Fruit fly (Drosophila melanogaster) whole organism, embryonic: ENCODE data around the gene CG9205.
A peak's percentile ranks its signal among the peaks of the same experiment; 100 is the strongest.

Experiments
- ATbp ChIP-seq: fragments of 200-800 bp; sonication (Bioruptor generic); optimal IDR thresholded peaks from 2 replicates; lab custom pipeline; 2017; ENCODE audit warnings: missing biosample characterization, mild to moderate bottlenecking, missing genetic modification characterization, missing genetic modification reagents
- Blimp-1 ChIP-seq: fragments of 200-800 bp; sonication (Bioruptor generic); optimal IDR thresholded peaks from 3 replicates; lab custom pipeline; 2018; ENCODE audit warnings: missing biosample characterization, missing genetic modification characterization, mild to moderate bottlenecking, moderate library complexity, missing genetic modification reagents
- CG10959 ChIP-seq: fragments of 200-800 bp; sonication (Bioruptor generic); IDR thresholded peaks from 2 replicates; pipeline ENCODE4 v1.3.6; 2022; ENCODE audit warnings: missing biosample characterization, missing genetic modification characterization
- CG10979 ChIP-seq: fragments of 200-800 bp; sonication (Bioruptor generic); optimal IDR thresholded peaks from 2 replicates; lab custom pipeline; 2018; ENCODE audit warnings: missing biosample characterization, mild to moderate bottlenecking, missing genetic modification characterization, moderate library complexity
- CG13894 ChIP-seq: fragments of 200-800 bp; sonication (Bioruptor generic); optimal IDR thresholded peaks from 3 replicates; lab custom pipeline; 2018; ENCODE audit warnings: missing biosample characterization, mild to moderate bottlenecking, missing genetic modification characterization, moderate library complexity
- CG15514 ChIP-seq: fragments of 200-800 bp; sonication (Bioruptor generic); optimal IDR thresholded peaks from 3 replicates; lab custom pipeline; 2017; ENCODE audit warnings: missing biosample characterization, missing genetic modification characterization, mild to moderate bottlenecking, moderate library complexity, missing genetic modification reagents
- CG17568 ChIP-seq: fragments of 200-800 bp; sonication (Bioruptor generic); optimal IDR thresholded peaks from 2 replicates; lab custom pipeline; 2018; ENCODE audit warnings: missing biosample characterization, mild to moderate bottlenecking, missing genetic modification characterization, moderate library complexity
- CG17802 ChIP-seq: fragments of 200-800 bp; sonication (Bioruptor generic); optimal IDR thresholded peaks from 2 replicates; lab custom pipeline; 2018; ENCODE audit warnings: missing biosample characterization, mild to moderate bottlenecking, missing genetic modification characterization, moderate library complexity
- CG2712 ChIP-seq: fragments of 200-800 bp; optimal IDR thresholded peaks from 3 replicates; lab custom pipeline; 2019; ENCODE audit warnings: missing biosample characterization, mild to moderate bottlenecking, missing genetic modification characterization, moderate library complexity
- CG32532 ChIP-seq: fragments of 200-800 bp; sonication (Bioruptor generic); IDR thresholded peaks from 2 replicates; pipeline ENCODE4 v1.3.6; 2022; ENCODE audit warnings: missing biosample characterization, missing genetic modification characterization
- CG32772 ChIP-seq: fragments of 200-800 bp; sonication (Bioruptor generic); IDR thresholded peaks from 2 replicates; pipeline ENCODE4 v1.3.6; 2022; ENCODE audit warnings: missing biosample characterization, missing genetic modification characterization
- CG3995 ChIP-seq: fragments of 200-800 bp; sonication (Bioruptor generic); optimal IDR thresholded peaks from 3 replicates; lab custom pipeline; 2016; ENCODE audit warnings: missing biosample characterization, missing genetic modification characterization
- CG42726 ChIP-seq: fragments of 200-800 bp; sonication (Bioruptor generic); IDR thresholded peaks from 2 replicates; pipeline ENCODE4 v1.3.6; 2022; ENCODE audit warnings: missing biosample characterization, missing genetic modification characterization; ENCODE audit not compliant: partially characterized antibody
- CG4282 ChIP-seq: fragments of 200-800 bp; sonication (Bioruptor generic); optimal IDR thresholded peaks from 2 replicates; lab custom pipeline; 2016; ENCODE audit warnings: missing biosample characterization, missing genetic modification characterization
- CG5245 ChIP-seq: fragments of 200-800 bp; sonication (Bioruptor generic); optimal IDR thresholded peaks from 3 replicates; lab custom pipeline; 2016; ENCODE audit warnings: missing biosample characterization, missing genetic modification characterization
- CG6654 ChIP-seq: fragments of 200-800 bp; sonication (Bioruptor generic); optimal IDR thresholded peaks from 2 replicates; lab custom pipeline; 2017; ENCODE audit warnings: missing biosample characterization, mild to moderate bottlenecking, missing genetic modification characterization
- CG8290 ChIP-seq, 3 experiments: fragments of 200-800 bp; sonication (Bioruptor generic); optimal IDR thresholded peaks; 2 replicates each; lab custom pipeline; 2016 to 2019; ENCODE audit warnings: missing biosample characterization in 3 of 3, missing genetic modification characterization in 3 of 3, mild to moderate bottlenecking in 2 of 3, moderate library complexity in 1 of 3
- CG9437 ChIP-seq: fragments of 200-800 bp; sonication (Bioruptor generic); optimal IDR thresholded peaks from 2 replicates; lab custom pipeline; 2018; ENCODE audit warnings: missing biosample characterization, mild to moderate bottlenecking, missing genetic modification characterization
- CTCF ChIP-seq: fragments of 200-800 bp; sonication (Bioruptor generic); optimal IDR thresholded peaks from 2 replicates; lab custom pipeline; 2017; ENCODE audit warnings: missing biosample characterization, mild to moderate bottlenecking, missing genetic modification characterization, moderate library complexity
- Deaf1 ChIP-seq: fragments of 200-800 bp; optimal IDR thresholded peaks from 3 replicates; lab custom pipeline; 2019; ENCODE audit warnings: missing biosample characterization, mild to moderate bottlenecking, missing genetic modification characterization, moderate library complexity
- Dip2 ChIP-seq: fragments of 200-800 bp; sonication (Bioruptor generic); IDR thresholded peaks from 2 replicates; pipeline ENCODE4 v1.3.6; 2022; ENCODE audit warnings: missing biosample characterization, missing genetic modification characterization
- Drgx ChIP-seq: fragments of 200-800 bp; sonication (Bioruptor generic); IDR thresholded peaks from 2 replicates; pipeline ENCODE4 v1.3.6; 2022; ENCODE audit warnings: missing biosample characterization, missing genetic modification characterization
- HmgD ChIP-seq: fragments of 200-800 bp; sonication (Bioruptor generic); optimal IDR thresholded peaks from 3 replicates; lab custom pipeline; 2016; ENCODE audit warnings: missing biosample characterization, missing genetic modification characterization
- Max ChIP-seq: fragments of 200-800 bp; sonication (Bioruptor generic); optimal IDR thresholded peaks from 2 replicates; lab custom pipeline; 2016; ENCODE audit warnings: missing biosample characterization, mild to moderate bottlenecking, missing genetic modification characterization
- NC2α ChIP-seq: fragments of 200-800 bp; sonication (Bioruptor generic); optimal IDR thresholded peaks from 2 replicates; lab custom pipeline; 2016; ENCODE audit warnings: missing biosample characterization, missing genetic modification characterization
- Nf-YC ChIP-seq: fragments of 200-800 bp; optimal IDR thresholded peaks from 3 replicates; lab custom pipeline; 2019; ENCODE audit warnings: missing biosample characterization, mild to moderate bottlenecking, missing genetic modification characterization, moderate library complexity
- Oli ChIP-seq: fragments of 200-800 bp; sonication (Bioruptor generic); optimal IDR thresholded peaks from 2 replicates; lab custom pipeline; 2018; ENCODE audit warnings: missing biosample characterization, mild to moderate bottlenecking, missing genetic modification characterization, moderate library complexity
- Optix ChIP-seq: fragments of 200-800 bp; sonication (Bioruptor generic); IDR thresholded peaks from 3 replicates; pipeline ENCODE4 v1.3.6; 2022; ENCODE audit warnings: missing biosample characterization, missing genetic modification characterization
- Rfx ChIP-seq: fragments of 200-800 bp; sonication (Bioruptor generic); IDR thresholded peaks from 2 replicates; pipeline ENCODE4 v1.3.6; 2022; ENCODE audit warnings: missing biosample characterization, missing genetic modification characterization
- Side ChIP-seq: fragments of 200-800 bp; sonication (Bioruptor generic); optimal IDR thresholded peaks from 2 replicates; lab custom pipeline; 2016; ENCODE audit warnings: missing biosample characterization, missing genetic modification characterization
- Sox100B ChIP-seq: fragments of 200-800 bp; sonication (Bioruptor generic); optimal IDR thresholded peaks from 3 replicates; lab custom pipeline; 2018; ENCODE audit warnings: missing biosample characterization, mild to moderate bottlenecking, missing genetic modification characterization
- abd-A ChIP-seq: fragments of 200-800 bp; sonication (Bioruptor generic); optimal IDR thresholded peaks from 3 replicates; lab custom pipeline; 2019; ENCODE audit warnings: missing biosample characterization, mild to moderate bottlenecking, missing genetic modification characterization, moderate library complexity
- cad ChIP-seq: fragments of >200 bp; optimal IDR thresholded peaks from 2 replicates; lab custom pipeline; 2017; ENCODE audit warnings: missing biosample characterization, missing genetic modification characterization
- danr ChIP-seq: fragments of 200-800 bp; sonication (Bioruptor generic); IDR thresholded peaks from 2 replicates; pipeline ENCODE4 v1.3.6; 2022; ENCODE audit warnings: missing biosample characterization, missing genetic modification characterization
- dpn ChIP-seq, 2 experiments: fragments of 200-800 bp; sonication (Bioruptor generic); optimal IDR thresholded peaks; 3 replicates each; lab custom pipeline; 2016; ENCODE audit warnings: missing biosample characterization in 2 of 2, missing genetic modification characterization in 2 of 2
- esg ChIP-seq: fragments of 200-800 bp; sonication (Bioruptor generic); conservative IDR thresholded peaks from 2 replicates; pipeline ENCODE4 v1.3.6; 2022; ENCODE audit warnings: missing biosample characterization, missing genetic modification characterization
- gem ChIP-seq: fragments of 200-800 bp; sonication (Bioruptor generic); optimal IDR thresholded peaks from 2 replicates; lab custom pipeline; 2019; ENCODE audit warnings: missing biosample characterization, mild to moderate bottlenecking, missing genetic modification characterization, moderate library complexity
- jing ChIP-seq: fragments of 200-800 bp; sonication (Bioruptor generic); optimal IDR thresholded peaks from 2 replicates; lab custom pipeline; 2018; ENCODE audit warnings: missing biosample characterization, mild to moderate bottlenecking, missing genetic modification characterization
- ken ChIP-seq: fragments of 200-800 bp; sonication (Bioruptor generic); IDR thresholded peaks from 3 replicates; pipeline ENCODE4 v1.3.6; 2022; ENCODE audit warnings: missing biosample characterization, missing genetic modification characterization
- nmo ChIP-seq: fragments of 200-800 bp; sonication (Bioruptor generic); optimal IDR thresholded peaks from 2 replicates; lab custom pipeline; 2018; ENCODE audit warnings: missing biosample characterization, mild to moderate bottlenecking, missing genetic modification characterization, moderate library complexity
- oc ChIP-seq: fragments of 200-800 bp; sonication (Bioruptor generic); optimal IDR thresholded peaks from 2 replicates; lab custom pipeline; 2018; ENCODE audit warnings: missing biosample characterization, mild to moderate bottlenecking, missing genetic modification characterization, moderate library complexity
- otp ChIP-seq: fragments of 200-800 bp; sonication (Bioruptor generic); IDR thresholded peaks from 3 replicates; pipeline ENCODE4, ENCODE4 v1.3.6; 2022; ENCODE audit warnings: missing biosample characterization, missing genetic modification characterization
- pho ChIP-seq: fragments of 200-800 bp; sonication (Bioruptor generic); optimal IDR thresholded peaks from 2 replicates; lab custom pipeline; 2016; ENCODE audit warnings: missing biosample characterization, missing genetic modification characterization
- rib ChIP-seq: fragments of 200-800 bp; sonication (Bioruptor generic); IDR thresholded peaks from 2 replicates; pipeline ENCODE4 v1.3.6; 2022; ENCODE audit warnings: missing biosample characterization, missing genetic modification characterization
- slou ChIP-seq: fragments of 200-800 bp; sonication (Bioruptor generic); optimal IDR thresholded peaks from 3 replicates; lab custom pipeline; 2016; ENCODE audit warnings: missing biosample characterization, missing genetic modification characterization
- stc ChIP-seq: fragments of 200-800 bp; sonication (Bioruptor generic); IDR thresholded peaks from 2 replicates; pipeline ENCODE4 v1.3.6; 2022; ENCODE audit warnings: missing biosample characterization, missing genetic modification characterization
- tin ChIP-seq: fragments of 200-800 bp; sonication (Bioruptor generic); optimal IDR thresholded peaks from 3 replicates; lab custom pipeline; 2016; ENCODE audit warnings: missing biosample characterization, missing genetic modification characterization

The CG9205 gene

dm6 chr3L:1022783-1023182, 11.7 kb upstream of the CG9205 start (continued):
- no peak for TF ChIP-seq stc
- TF ChIP-seq rib (GFP tag; lab: Robert Waterston, UW) = peak; percentile 63; the same call in 1 of the 2 replicates
- TF ChIP-seq dpn (GFP tag; optimal IDR thresholded peaks at IDR 0.05; lab: Kevin White, UChicago) = no peak
- no peak for TF ChIP-seq nmo (GFP tag; lab: Kevin White, UChicago)
- TF ChIP-seq oc = no peak
- TF ChIP-seq pho (GFP tag; lab: Kevin White, UChicago) = no peak
- no peak for TF ChIP-seq tin (GFP tag; lab: Kevin White, UChicago)
- no peak for TF ChIP-seq HmgD (GFP tag; lab: Kevin White, UChicago)
- TF ChIP-seq cad (GFP tag; lab: Kevin White, UChicago) = no peak

- peak; percentile 95 for TF ChIP-seq CG15514 (GFP tag; lab: Kevin White, UChicago)
- TF ChIP-seq CG13894 (tag; lab: Kevin White, UChicago) = peak; percentile 41
- TF ChIP-seq abd-A = peak; percentile 17
- no peak for TF ChIP-seq CG4282 (GFP tag; lab: Kevin White, UChicago)
- peak; percentile 85 for TF ChIP-seq Deaf1 (tag; lab: Kevin White, UChicago)
- peak; percentile 61 for TF ChIP-seq Nf-YC
- TF ChIP-seq, all 482 proteins: peak for 5
Observed at dm6 chr3L:1023728-1024127, 10.8 kb upstream of the CG9205 start.

- TF ChIP-seq gem (tag; lab: Kevin White, UChicago) (peak; percentile 77), CG6654 (GFP tag; lab: Kevin White, UChicago) (peak; percentile 39), CG5245 (peak; percentile 79), esg (GFP tag; lab: Robert Waterston, UW) (peak; percentile 44; the same call in 1 of the 2 replicates), Side (peak; percentile 59), CTCF (GFP tag; lab: Kevin White, UChicago) (peak; percentile 31), CG8290 (GFP tag; optimal IDR thresholded peaks at IDR 0.05; lab: Kevin White, UChicago) (peak; percentile 10), CG8290 (tag; optimal IDR thresholded peaks at IDR 0.05; lab: Kevin White, UChicago) (no peak), slou (GFP tag; lab: Kevin White, UChicago) (no peak), ken (peak; percentile 82), Oli (tag; lab: Kevin White, UChicago) (peak; percentile 65), Blimp-1 (GFP tag; lab: Kevin White, UChicago) (peak; percentile 92), Drgx (GFP tag; lab: Robert Waterston, UW) (peak; percentile 68), jing (GFP tag; lab: Kevin White, UChicago) (peak; percentile 42), CG9437 (GFP tag; lab: Kevin White, UChicago) (no peak), CG32532 (peak; percentile 29; the same call in 1 of the 2 replicates), CG32772 (peak; percentile 48; the same call in 1 of the 2 replicates), CG10979 (tag; lab: Kevin White, UChicago) (peak; percentile 87), CG2712 (peak; percentile 74), ATbp (peak; percentile 81), CG17802 (tag; lab: Kevin White, UChicago) (peak; percentile 47), Rfx (GFP tag; lab: Robert Waterston, UW) (no peak), danr (GFP tag; lab: Robert Waterston, UW) (no peak), CG42726 (GFP tag; lab: Robert Waterston, UW) (no peak), CG3995 (peak; percentile 8), Sox100B (peak; percentile 69), Dip2 (GFP tag; lab: Robert Waterston, UW) (no peak), CG17568 (GFP tag; lab: Kevin White, UChicago) (no peak), CG10959 (GFP tag; lab: Robert Waterston, UW) (peak; percentile 55), otp (peak; percentile 70; the same call in 2 of the 3 replicates), Max (GFP tag; lab: Kevin White, UChicago) (no peak), Optix (GFP tag; lab: Robert Waterston, UW) (peak; percentile 46; the same call in 2 of the 3 replicates), NC2α (GFP tag; lab: Kevin White, UChicago) (peak; percentile 29)
Observed at dm6 chr3L:1029610-1030284, 4.8 kb upstream of the CG9205 start.
